Fruit fly (Drosophila melanogaster) whole organism, wandering third instar larva: Measurements from ENCODE around the gene Rpp14b.

Experiments used
- Hnf4 ChIP-seq: fragments of 200-800 bp; sonication (Bioruptor generic); optimal IDR thresholded peaks from 2 replicates; lab custom pipeline; 2016; ENCODE audit warnings: missing biosample characterization, mild to moderate bottlenecking, missing genetic modification characterization
- Jra ChIP-seq: sonication (Bioruptor generic); optimal IDR thresholded peaks from 2 replicates; lab custom pipeline; 2016; ENCODE audit warnings: missing biosample characterization, missing genetic modification characterization
- br ChIP-seq: fragments of 200-800 bp; sonication (Bioruptor generic); optimal IDR thresholded peaks from 2 replicates; lab custom pipeline; 2016; ENCODE audit warnings: missing biosample characterization, missing genetic modification characterization
- ey ChIP-seq: fragments of 200-800 bp; sonication (Bioruptor generic); optimal IDR thresholded peaks from 2 replicates; lab custom pipeline; 2016; ENCODE audit warnings: missing biosample characterization, missing genetic modification characterization
- fru ChIP-seq: fragments of 200-800 bp; sonication (Bioruptor generic); optimal IDR thresholded peaks from 3 replicates; lab custom pipeline; 2016; ENCODE audit warnings: missing biosample characterization, mild to moderate bottlenecking, missing genetic modification characterization
- sv ChIP-seq: fragments of 200-800 bp; sonication (Bioruptor generic); optimal IDR thresholded peaks from 3 replicates; lab custom pipeline; 2016; ENCODE audit warnings: missing biosample characterization, missing genetic modification characterization

DNA sequence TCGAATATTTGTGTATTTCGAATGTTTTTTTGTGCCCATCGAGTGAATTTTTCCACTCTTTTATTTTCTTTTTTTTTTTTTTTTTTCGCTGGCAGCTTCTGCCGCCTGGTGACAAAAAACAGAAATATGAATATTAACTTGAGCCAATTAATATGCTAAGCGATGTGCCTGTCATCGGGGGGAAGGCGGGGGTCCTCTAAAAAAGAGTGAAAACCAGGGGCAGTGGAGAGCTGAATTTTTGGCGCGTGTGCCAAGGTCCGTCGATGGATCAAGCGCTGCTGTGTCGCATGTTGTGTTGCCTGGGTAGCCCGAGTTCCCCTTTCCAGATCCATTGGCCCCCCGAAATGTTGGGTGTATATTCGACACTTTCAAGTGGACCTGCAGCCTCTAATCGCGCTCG is 50.1 kb downstream of the Rpp14b start:
- TF ChIP-seq ey (GFP tag; lab: Kevin White, UChicago), result no peak
- no peak for TF ChIP-seq sv
- TF ChIP-seq br (GFP tag; lab: Kevin White, UChicago), result no peak
- no peak for TF ChIP-seq fru (GFP tag; lab: Kevin White, UChicago)
- TF ChIP-seq Hnf4 (GFP tag; lab: Kevin White, UChicago), result no peak
- no peak for TF ChIP-seq Jra (GFP tag; lab: Kevin White, UChicago)
